Worm (Caenorhabditis elegans) whole organism, early embryonic: ENCODE measurements around the gene glb-15.
A peak's percentile ranks its signal among the peaks of the same experiment; 100 is the strongest.

Source experiments
- B0310.2 ChIP-seq: sonication (generic microtip); optimal IDR thresholded peaks from 2 replicates; lab custom pipeline; 2016; ENCODE audit warnings: mild to moderate bottlenecking, missing genetic modification characterization, missing compliant biosample characterization
- F13C5.2 ChIP-seq: sonication (generic microtip); optimal IDR thresholded peaks from 2 replicates; lab custom pipeline; 2017; ENCODE audit warnings: mild to moderate bottlenecking, missing genetic modification characterization, inconsistent platforms, missing compliant biosample characterization
- aly-1 ChIP-seq: sonication (generic microtip); optimal IDR thresholded peaks from 2 replicates; lab custom pipeline; 2016; ENCODE audit warnings: missing genetic modification characterization, missing compliant biosample characterization
- ama-1 ChIP-seq: fragments of 150-350 bp; optimal IDR thresholded peaks from 2 replicates; lab custom pipeline; 2014
- ceh-13 ChIP-seq: fragments of 200-800 bp; sonication (Bioruptor generic); optimal IDR thresholded peaks from 2 replicates; lab custom pipeline; 2018; ENCODE audit warnings: mild to moderate bottlenecking, missing genetic modification characterization, missing compliant biosample characterization
- ceh-36 ChIP-seq: sonication (generic microtip); optimal IDR thresholded peaks from 2 replicates; lab custom pipeline; 2016; ENCODE audit warnings: missing genetic modification characterization, inconsistent platforms, missing compliant biosample characterization
- ets-7 ChIP-seq: sonication (generic microtip); optimal IDR thresholded peaks from 2 replicates; lab custom pipeline; 2016; ENCODE audit warnings: missing genotype, missing genetic modification characterization, missing compliant biosample characterization
- flt-1 ChIP-seq: fragments of 200-800 bp; sonication (Bioruptor generic); IDR thresholded peaks from 2 replicates; pipeline ENCODE4 v1.3.6; 2022; ENCODE audit warnings: missing genetic modification characterization, missing compliant biosample characterization
- hmbx-1 ChIP-seq: sonication (generic microtip); optimal IDR thresholded peaks from 2 replicates; lab custom pipeline; 2016; ENCODE audit warnings: mild to moderate bottlenecking, missing genetic modification characterization, missing compliant biosample characterization
- hmg-4 ChIP-seq: fragments of 200-800 bp; sonication (Bioruptor generic); optimal IDR thresholded peaks from 2 replicates; lab custom pipeline; 2018; ENCODE audit warnings: mild to moderate bottlenecking, missing genetic modification characterization, missing compliant biosample characterization
- hnd-1 ChIP-seq: sonication (generic microtip); optimal IDR thresholded peaks from 2 replicates; lab custom pipeline; 2016; ENCODE audit warnings: missing genetic modification characterization, missing compliant biosample characterization
- pes-1 ChIP-seq: fragments of 200-800 bp; sonication (Bioruptor generic); IDR thresholded peaks from 2 replicates; pipeline ENCODE4 v1.3.6; 2022; ENCODE audit warnings: missing genetic modification reagents, missing genetic modification characterization, missing compliant biosample characterization
- scrt-1 ChIP-seq: fragments of 200-800 bp; sonication (Bioruptor generic); IDR thresholded peaks from 2 replicates; pipeline ENCODE4 v1.3.6; 2022; ENCODE audit warnings: missing genetic modification characterization, missing compliant biosample characterization
- sea-1 ChIP-seq: fragments of 200-800 bp; sonication (Bioruptor generic); conservative IDR thresholded peaks from 2 replicates; pipeline ENCODE4 v1.3.6; 2022; ENCODE audit warnings: missing genetic modification characterization, missing compliant biosample characterization
- tbx-11 ChIP-seq: fragments of 200-800 bp; sonication (Bioruptor generic); IDR thresholded peaks from 2 replicates; pipeline ENCODE4 v1.3.6; 2022; ENCODE audit warnings: missing genetic modification characterization, missing compliant biosample characterization
- tbx-37 ChIP-seq: fragments of 200-800 bp; sonication (Bioruptor generic); conservative IDR thresholded peaks from 2 replicates; pipeline ENCODE4 v1.3.6; 2022; ENCODE audit warnings: missing genetic modification reagents, missing genetic modification characterization, missing compliant biosample characterization
- tra-4 ChIP-seq: sonication (generic microtip); optimal IDR thresholded peaks from 2 replicates; lab custom pipeline; 2017; ENCODE audit warnings: missing genetic modification characterization, missing compliant biosample characterization

Gene glb-15

DNA sequence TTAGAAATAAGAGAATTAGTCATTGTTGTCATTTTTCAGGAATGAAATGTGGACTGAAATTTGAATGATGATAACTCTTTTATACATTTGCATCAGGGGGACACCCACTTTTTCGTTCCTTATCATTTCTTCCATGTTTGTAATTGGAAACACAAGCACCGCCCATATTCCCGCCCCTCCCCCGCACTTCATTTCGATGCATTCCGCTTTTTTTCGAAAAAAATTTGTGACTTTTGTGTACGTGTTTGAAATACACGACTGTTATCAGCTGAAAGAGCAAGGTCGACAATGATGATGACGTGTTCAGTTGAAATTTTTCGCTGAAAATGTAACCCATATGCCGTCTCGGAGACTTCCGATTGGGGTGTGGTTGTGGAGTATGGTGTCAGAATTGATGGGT, 32.6 kb upstream of the glb-15 start, which contains the start of gene zip-10:
Gene zip-10, minus strand, starts transcription at position 43 of the 400 bp plus-strand sequence.
- no peak for TF ChIP-seq F13C5.2 (tag; lab: Kevin White, UChicago)

DNA sequence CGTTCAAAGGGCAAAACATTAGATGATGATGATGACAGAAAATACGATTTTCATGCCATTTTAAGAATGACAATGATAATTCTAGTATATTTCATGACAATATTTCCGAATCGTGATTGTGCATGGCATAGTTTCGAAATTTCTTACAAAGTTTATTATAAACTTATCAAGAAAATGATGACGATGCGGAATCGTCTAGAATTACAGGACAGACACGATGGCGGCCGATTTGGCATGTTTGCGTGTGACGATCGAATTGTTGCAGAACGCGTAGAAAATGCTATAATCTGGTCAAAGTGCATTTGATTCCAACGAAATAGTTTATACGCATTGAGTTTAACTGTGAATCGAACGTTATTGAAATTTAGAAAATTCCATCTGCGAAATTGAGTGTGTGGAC, 31.2 kb upstream of the glb-15 start:
- no peak for TF ChIP-seq hnd-1 (tag; lab: Kevin White, UChicago)
- TF ChIP-seq ets-7 = no peak
- no peak for TF ChIP-seq sea-1 (GFP tag; lab: Robert Waterston, UW)
- no peak for TF ChIP-seq ceh-36 (tag; lab: Kevin White, UChicago)
- TF ChIP-seq F13C5.2 (tag; lab: Kevin White, UChicago) = no peak
- no peak for TF ChIP-seq aly-1 (tag; lab: Kevin White, UChicago)
- no peak for TF ChIP-seq flt-1 (GFP tag; lab: Robert Waterston, UW)
- TF ChIP-seq ceh-13 (GFP tag; lab: Kevin White, UChicago) = no peak
- TF ChIP-seq hmbx-1 (tag; lab: Kevin White, UChicago) = no peak
- TF ChIP-seq hmg-4 (GFP tag; lab: Kevin White, UChicago) = no peak
- TF ChIP-seq tra-4 (tag; lab: Kevin White, UChicago) = no peak
- TF ChIP-seq B0310.2 (tag; lab: Kevin White, UChicago) = no peak
- TF ChIP-seq pes-1 (GFP tag; lab: Robert Waterston, UW) = no peak
- no peak for TF ChIP-seq ama-1 (lab: Kevin White, UChicago)
- no peak for TF ChIP-seq tbx-11
- TF ChIP-seq tbx-37 (GFP tag; lab: Robert Waterston, UW) = no peak
- no peak for TF ChIP-seq scrt-1 (GFP tag; lab: Robert Waterston, UW)

DNA sequence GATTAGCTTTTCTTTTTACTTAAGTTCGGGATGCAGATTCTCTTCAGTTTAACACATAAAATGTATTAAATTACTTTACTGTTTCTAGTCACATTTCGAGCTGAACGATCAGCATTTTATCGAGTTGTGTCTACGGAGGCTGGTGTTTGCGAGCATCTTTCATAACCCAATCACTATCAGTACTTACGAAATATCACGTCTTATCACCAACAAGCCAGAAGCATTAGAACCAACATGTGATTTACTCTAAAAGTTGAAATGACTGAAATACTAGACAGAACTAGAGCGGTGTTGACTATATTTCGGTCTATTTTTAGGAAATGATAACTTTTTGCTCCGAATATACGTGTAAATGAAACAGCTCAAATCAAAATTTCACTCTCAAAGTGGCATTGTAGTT, 30.4 kb upstream of the glb-15 start:
- no peak for TF ChIP-seq tra-4 (tag; lab: Kevin White, UChicago)
- TF ChIP-seq sea-1 (GFP tag; lab: Robert Waterston, UW) = no peak
- no peak for TF ChIP-seq flt-1 (GFP tag; lab: Robert Waterston, UW)
- no peak for TF ChIP-seq aly-1 (tag; lab: Kevin White, UChicago)
- TF ChIP-seq ceh-36 (tag; lab: Kevin White, UChicago) = no peak
- no peak for TF ChIP-seq tbx-37 (GFP tag; lab: Robert Waterston, UW)
- TF ChIP-seq tbx-11 = no peak
- TF ChIP-seq pes-1 (GFP tag; lab: Robert Waterston, UW) = no peak
- TF ChIP-seq ets-7 = no peak
- no peak for TF ChIP-seq ama-1 (lab: Kevin White, UChicago)
- no peak for TF ChIP-seq hmg-4 (GFP tag; lab: Kevin White, UChicago)
- no peak for TF ChIP-seq hnd-1 (tag; lab: Kevin White, UChicago)
- TF ChIP-seq hmbx-1 (tag; lab: Kevin White, UChicago) = no peak

DNA sequence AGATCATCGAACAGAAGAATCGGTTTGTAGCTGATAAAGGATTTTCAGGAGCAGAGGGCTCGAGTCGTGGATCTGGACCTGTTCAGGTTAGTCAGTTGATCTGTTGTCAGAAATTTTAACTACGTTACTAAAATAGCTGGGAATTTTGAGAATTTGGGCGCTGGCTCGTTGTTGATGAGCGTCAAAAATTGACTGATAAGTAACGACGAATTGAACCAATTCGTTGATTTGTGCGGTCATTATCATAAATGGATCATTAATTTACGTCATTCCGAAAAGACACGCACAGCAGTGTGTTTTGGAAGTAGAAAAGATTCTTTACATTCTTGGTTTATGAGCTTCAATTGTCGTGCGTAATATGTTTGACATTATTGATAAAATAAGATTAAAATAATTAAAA, 29.7 kb upstream of the glb-15 start:
- TF ChIP-seq hmbx-1 (tag; lab: Kevin White, UChicago) = no peak
- no peak for TF ChIP-seq F13C5.2 (tag; lab: Kevin White, UChicago)
- no peak for TF ChIP-seq ama-1 (lab: Kevin White, UChicago)
- no peak for TF ChIP-seq ceh-13 (GFP tag; lab: Kevin White, UChicago)
- TF ChIP-seq sea-1 (GFP tag; lab: Robert Waterston, UW) = no peak
- no peak for TF ChIP-seq ets-7
- TF ChIP-seq tbx-37 (GFP tag; lab: Robert Waterston, UW) = no peak
- TF ChIP-seq B0310.2 (tag; lab: Kevin White, UChicago) = no peak
- no peak for TF ChIP-seq tra-4 (tag; lab: Kevin White, UChicago)
- no peak for TF ChIP-seq hnd-1 (tag; lab: Kevin White, UChicago)
- TF ChIP-seq aly-1 (tag; lab: Kevin White, UChicago) = no peak
- TF ChIP-seq ceh-36 (tag; lab: Kevin White, UChicago) = no peak
- no peak for TF ChIP-seq hmg-4 (GFP tag; lab: Kevin White, UChicago)
- no peak for TF ChIP-seq pes-1 (GFP tag; lab: Robert Waterston, UW)
- TF ChIP-seq tbx-11 = no peak
- no peak for TF ChIP-seq scrt-1 (GFP tag; lab: Robert Waterston, UW)
- no peak for TF ChIP-seq flt-1 (GFP tag; lab: Robert Waterston, UW)

DNA sequence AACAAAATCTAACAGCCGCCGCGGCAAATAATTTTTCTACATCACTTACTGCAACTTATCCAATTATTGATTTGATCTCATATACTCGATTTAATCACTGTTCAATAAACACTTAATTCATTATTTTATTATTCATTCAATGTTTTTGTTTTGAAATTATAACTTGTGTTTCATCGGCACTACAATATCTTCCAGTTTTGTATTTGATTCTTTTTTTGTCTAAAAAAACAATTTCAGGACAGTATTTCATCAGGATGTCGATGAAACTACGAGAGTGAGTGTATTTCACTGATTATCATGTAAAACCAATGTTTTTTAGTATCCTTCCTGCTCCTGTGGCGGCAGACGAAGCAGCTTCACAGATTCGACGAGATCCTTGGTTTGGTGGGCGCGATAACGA, 27.2 kb upstream of the glb-15 start, which contains the start of gene skp-1:
Gene skp-1, plus strand, starts transcription at position 238 of the 400 bp plus-strand sequence.
- TF ChIP-seq tbx-37 (GFP tag; lab: Robert Waterston, UW) (no peak), tra-4 (tag; lab: Kevin White, UChicago) (no peak)

DNA sequence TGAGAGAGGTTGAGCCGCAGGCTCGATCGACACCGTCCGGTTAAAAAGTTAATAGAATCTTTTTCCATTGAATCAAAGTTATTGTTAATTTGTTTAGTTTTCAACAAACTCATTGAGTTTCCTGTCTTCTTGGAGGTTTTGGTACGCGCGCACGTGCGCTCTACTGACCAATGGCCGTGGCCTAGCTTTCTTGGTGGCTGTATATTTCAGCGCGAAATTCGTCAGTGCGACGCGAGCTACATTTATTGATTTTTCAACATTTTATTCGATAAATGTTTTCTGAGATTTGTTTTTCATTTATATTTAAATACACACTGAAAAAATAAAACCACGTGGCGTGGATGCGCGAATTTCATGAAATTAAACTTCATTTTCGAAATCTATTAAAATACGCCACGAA, 26.1 kb upstream of the glb-15 start, which contains the start of gene bir-1:
Gene bir-1, plus strand, starts transcription at position 312 of the 400 bp plus-strand sequence.
- TF ChIP-seq tbx-11 (no peak), tra-4 (tag; lab: Kevin White, UChicago) (no peak), F13C5.2 (tag; lab: Kevin White, UChicago) (no peak), ama-1 (lab: Kevin White, UChicago) (no peak), hnd-1 (tag; lab: Kevin White, UChicago) (no peak), pes-1 (GFP tag; lab: Robert Waterston, UW) (0 out of 2 replicates have a peak, but pooled peaks have one; percentile 48), scrt-1 (GFP tag; lab: Robert Waterston, UW) (no peak), ceh-36 (tag; lab: Kevin White, UChicago) (no peak), ceh-13 (GFP tag; lab: Kevin White, UChicago) (no peak), tbx-37 (GFP tag; lab: Robert Waterston, UW) (peak; percentile 77)

DNA sequence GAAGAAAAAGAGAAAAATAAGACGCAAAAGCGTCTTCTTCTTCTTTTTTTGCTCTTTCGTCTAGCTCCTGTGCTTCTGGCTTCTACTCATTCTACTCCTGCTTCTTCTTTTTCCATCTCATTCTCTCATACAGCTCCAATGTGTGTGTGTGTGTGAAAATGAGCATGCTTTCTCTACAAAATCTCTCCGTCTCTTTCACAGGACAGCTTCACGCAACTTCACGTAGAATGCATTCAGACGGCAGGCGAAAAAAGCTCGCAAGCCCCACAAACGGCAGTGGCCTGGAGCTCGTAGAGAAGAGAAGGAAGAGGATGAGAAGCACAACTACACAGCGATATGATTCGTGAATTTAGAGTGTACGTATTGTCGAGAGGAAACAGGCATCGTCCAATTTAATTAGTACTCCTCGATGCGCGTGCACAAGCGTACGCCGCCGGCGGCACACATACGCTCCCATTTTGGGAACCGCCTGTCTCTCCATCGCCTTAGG, 23.3 kb upstream of the glb-15 start:
- TF ChIP-seq B0310.2 (tag; lab: Kevin White, UChicago) (no peak), aly-1 (tag; lab: Kevin White, UChicago) (no peak), ceh-36 (tag; lab: Kevin White, UChicago) (no peak), flt-1 (GFP tag; lab: Robert Waterston, UW) (no peak), ets-7 (no peak)
